Fruit fly (Drosophila melanogaster): Measurements from ENCODE around the gene RhoGAP100F.
A peak's percentile ranks its signal among the peaks of the same experiment; 100 is the strongest.

RhoGAP100F gene

DNA sequence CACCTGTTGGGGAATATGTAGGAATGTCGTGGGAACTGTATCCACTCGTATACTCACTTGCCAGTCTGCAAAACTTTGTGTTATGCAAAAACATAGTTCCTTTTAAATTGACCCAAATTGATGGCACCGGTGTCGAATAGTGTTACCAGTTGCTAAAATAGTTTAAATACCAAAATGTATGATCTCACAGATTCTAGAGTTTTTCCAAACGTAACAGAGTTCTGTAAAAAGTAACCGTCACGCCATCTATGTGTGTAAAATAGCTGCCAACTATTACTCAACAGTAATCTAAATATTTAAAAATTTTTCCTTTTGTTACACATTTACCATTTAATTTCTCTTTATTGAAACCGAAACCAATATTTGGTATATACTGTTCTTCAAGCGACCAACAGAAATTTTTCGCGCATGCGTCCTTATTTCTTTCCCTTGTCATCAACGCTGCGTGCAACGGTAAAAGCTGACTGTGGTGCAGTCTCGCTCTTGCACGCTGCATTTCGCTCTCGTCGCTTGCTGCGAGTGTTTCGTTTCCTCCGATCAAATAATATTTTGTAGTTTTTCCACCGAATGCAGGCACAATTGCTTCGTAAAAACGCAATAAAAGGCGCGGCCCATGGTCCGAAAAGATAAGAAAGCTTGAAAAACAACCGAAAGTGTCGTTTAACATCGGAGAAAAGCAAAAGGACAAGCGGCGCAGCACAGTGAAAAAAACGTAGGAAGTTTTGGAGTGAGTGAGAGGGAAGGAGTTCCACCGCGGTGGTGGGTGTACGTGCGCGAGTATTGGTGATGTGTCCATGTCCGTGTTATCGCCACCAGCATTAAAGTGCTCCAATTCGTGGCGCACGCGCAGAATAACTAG is at the start of gene RhoGAP100F, which contains the start of gene FeCH:
Gene RhoGAP100F, plus strand, starts transcription at position 493 of the 859 bp plus-strand sequence.
Gene FeCH, minus strand, starts transcription at position 180 of the 859 bp plus-strand sequence.
- no peak for TF ChIP-seq CG17801 (GFP tag; optimal IDR thresholded peaks at IDR 0.05; ENCODE audit: partially characterized antibody)

dm6 chr3R:31762672-31763071 is 49.7 kb upstream of the RhoGAP100F start:
- no peak for TF ChIP-seq CG17801 (GFP tag; optimal IDR thresholded peaks at IDR 0.05; ENCODE audit: partially characterized antibody)

- TF ChIP-seq CG17801 (GFP tag; optimal IDR thresholded peaks at IDR 0.05; ENCODE audit: partially characterized antibody): no peak
Observed at dm6 chr3R:31764672-31765071, 47.7 kb upstream of the RhoGAP100F start, which contains the start of gene CG2150. TSS of gene CG2150 (minus strand) at chr3R:31764772.

- TF ChIP-seq CG17801 (GFP tag; optimal IDR thresholded peaks at IDR 0.05; ENCODE audit: partially characterized antibody): no peak
Observed at dm6 chr3R:31765145-31765544, 47.3 kb upstream of the RhoGAP100F start.

dm6 chr3R:31767528-31767927 is 44.9 kb upstream of the RhoGAP100F start:
- TF ChIP-seq CG17801 (GFP tag; optimal IDR thresholded peaks at IDR 0.05; ENCODE audit: partially characterized antibody): no peak

DNA sequence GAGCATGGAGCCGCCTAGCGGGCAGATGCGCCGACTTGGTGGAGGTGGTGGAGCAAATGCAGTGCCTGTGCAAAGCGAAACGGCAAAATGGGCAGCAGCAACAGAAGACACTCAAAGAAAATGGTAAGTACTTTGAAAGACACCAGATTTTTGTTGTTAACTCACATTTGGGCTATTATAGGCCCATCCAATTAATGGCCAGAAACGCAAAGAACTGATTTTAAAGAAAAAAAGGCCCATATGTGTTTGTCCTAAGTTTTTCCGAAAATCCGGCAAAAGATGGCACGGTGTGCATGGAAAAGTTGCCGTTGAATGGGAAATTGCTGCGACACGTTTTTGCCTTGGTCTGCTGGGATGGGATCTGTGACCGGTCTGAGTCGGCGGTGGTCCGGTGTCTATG is 44.2 kb upstream of the RhoGAP100F start:
- TF ChIP-seq CG17801 (GFP tag; optimal IDR thresholded peaks at IDR 0.05; ENCODE audit: partially characterized antibody): no peak

DNA sequence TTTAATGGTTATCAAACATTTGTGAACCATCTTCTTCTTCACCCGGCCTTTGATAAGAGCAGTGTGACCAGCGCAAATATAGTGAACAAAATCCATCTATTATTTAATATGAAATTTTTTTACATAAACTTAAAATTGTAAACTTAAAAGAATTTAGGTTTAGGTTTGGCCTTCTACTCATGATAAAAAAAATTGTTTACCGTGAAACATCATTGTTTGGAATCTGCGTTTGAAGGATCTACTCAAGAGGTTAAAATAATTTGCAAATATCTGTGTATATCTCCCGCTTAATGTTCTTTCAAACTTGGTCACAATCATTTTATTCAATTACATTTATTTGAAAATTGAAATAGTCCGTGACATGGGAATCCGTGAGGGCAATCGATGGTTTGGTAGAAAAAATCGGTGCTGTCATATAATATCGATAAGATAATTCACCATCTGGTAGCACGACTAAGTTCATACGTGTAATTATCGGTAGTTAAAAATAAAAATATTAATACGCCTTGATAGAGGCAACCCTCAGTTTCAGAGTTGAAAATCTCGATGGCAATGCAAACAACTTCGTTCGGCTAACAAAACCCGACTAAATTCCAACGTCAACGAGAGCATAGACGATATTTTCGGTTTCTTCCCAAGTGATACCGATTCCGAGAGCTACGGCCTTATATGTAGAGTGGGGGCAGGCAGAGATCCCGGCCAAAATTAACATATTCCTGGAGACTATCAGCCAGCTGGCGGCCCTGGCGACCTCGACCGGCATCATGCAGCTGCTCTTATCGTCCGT is 40.4 kb upstream of the RhoGAP100F start, which contains the start of the genes betaGlu and sip3:
Gene betaGlu, minus strand, starts transcription at position 59 of the 787 bp plus-strand sequence.
Gene sip3, plus strand, starts transcription at position 430 of the 787 bp plus-strand sequence.
- peak; percentile 6 for TF ChIP-seq CG17801 (GFP tag; optimal IDR thresholded peaks at IDR 0.05; ENCODE audit: partially characterized antibody)

DNA sequence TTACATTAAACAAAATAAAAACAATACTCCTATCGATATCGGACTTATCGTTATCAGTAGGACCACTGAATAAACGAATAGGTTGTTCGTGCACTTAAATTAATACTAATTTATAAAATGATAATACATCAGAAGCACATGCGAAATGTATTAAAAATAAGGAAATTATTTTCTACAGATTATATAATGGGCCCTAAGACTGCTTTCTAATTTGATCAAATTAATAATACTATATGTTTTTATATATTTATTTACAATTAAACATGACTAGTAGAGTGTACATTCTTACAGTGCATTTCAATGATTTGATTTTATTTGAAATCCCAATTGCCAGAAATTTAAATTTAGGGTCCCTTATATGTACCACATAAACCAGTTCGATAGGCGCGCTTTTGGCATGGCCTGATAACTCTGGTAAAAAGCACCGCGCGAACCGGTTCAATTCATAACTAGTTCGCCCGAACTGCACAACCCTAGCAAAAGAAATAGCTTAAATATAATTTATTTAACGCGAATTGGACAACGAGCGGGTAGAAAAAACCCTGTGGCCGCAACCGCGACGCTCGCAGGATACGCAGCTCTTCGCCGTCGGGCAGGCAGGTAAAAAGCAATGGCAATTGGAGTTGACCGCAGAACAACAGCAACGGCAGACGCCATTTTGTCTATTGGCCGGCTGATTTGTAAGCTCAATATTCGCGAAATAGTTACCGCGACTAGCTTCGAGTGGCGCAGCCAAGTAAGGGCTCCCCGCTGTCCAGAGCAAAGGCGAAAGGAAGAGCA is 35.6 kb upstream of the RhoGAP100F start, which contains the start of the genes CG2126 and faf:
Gene CG2126, minus strand, starts transcription at position 70 of the 780 bp plus-strand sequence.
Gene faf, plus strand, starts transcription at position 438 of the 780 bp plus-strand sequence.
- peak; percentile 75 for TF ChIP-seq CG17801 (GFP tag; optimal IDR thresholded peaks at IDR 0.05; ENCODE audit: partially characterized antibody)

DNA sequence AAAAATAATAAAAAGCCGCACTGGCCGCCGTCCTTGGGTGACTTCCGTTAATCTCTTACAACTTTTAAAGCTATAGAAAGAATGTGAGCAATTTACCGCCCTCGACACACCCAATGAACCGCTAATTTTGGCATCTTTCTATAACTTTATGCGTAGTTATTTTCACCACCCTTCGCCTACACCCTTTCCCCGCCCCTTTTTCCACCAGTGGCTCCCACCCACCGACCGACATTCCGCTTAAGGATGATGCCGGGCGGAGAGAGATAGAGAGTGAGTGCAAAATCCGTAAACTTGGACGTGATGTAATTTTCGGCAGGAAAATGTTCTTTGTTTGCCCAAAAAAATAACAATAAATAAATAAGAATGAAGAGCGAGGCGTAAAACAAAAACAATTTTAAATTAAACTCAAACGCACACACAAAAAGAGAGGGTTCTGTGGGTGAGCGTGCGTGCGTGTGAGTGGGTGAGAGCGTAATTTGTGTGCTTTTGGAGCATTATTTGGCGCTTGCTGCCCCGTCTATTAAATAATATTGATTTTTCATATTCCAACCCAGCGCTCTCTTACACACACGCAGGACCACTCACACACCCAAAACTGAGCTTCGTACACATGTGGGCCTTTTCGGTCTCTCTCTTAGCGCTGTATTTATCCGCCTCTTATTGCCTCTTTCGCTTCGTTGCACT is 34.8 kb upstream of the RhoGAP100F start:
- no peak for TF ChIP-seq CG17801 (GFP tag; optimal IDR thresholded peaks at IDR 0.05; ENCODE audit: partially characterized antibody)

DNA sequence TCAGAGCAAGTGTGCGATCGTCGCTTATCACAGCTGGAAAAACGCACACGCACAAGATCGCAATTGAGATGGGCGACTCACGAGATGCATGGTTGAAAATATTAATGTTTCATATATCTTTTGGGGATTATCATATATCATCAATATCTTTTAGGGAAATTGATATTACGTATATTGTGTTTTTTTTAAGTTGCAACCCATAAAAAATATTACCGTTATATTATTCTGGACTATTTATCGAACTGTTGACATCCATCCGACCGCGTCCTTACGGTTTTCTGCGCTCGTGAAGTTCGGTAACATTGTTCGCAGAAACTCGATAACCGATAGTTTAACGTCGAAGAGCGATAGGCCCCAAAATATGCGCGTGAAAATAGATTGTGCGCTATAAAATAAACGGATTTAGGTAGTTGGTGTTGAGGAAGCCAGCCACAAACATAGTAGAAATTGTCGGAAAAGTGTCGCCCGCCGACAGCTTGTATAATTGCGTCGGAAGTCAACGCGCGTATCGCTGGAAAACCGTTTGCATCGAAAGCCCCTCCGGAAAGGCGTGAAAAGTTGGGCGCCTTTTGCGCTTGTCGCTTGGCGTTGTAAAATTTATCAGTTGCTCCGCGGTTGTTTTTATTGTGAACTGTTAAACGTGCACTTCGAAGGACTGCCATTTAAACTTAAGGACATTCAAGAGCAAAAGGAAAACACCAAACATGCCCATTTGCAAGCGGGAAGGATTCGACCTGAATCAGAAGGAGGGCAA is 18.6 kb upstream of the RhoGAP100F start, which contains the start of the genes Mccc1 and Acf:
Gene Mccc1, minus strand, starts transcription at position 244 of the 754 bp plus-strand sequence.
Gene Acf, plus strand, starts transcription at position 318 of the 754 bp plus-strand sequence.
- peak; percentile 55 for TF ChIP-seq CG17801 (GFP tag; optimal IDR thresholded peaks at IDR 0.05; ENCODE audit: partially characterized antibody)

DNA sequence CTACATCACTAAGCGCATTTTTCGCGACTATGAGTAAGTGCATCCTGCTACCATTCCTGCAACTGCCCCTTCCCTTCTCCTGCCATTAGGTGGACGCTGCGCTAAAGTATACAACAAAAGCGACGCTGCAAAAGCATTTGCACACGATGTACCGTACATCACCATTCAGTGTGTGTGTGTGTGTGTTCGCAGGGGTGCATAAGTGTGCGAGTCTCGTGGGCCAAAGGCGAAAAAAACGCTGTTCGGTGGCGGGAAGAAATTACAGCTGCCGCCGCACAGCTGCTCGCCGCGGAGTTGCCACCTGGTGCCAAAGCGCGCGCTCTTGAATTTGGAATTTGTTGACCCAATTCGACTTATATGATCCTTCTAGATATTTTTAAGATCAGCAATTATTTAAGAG is 18.0 kb upstream of the RhoGAP100F start:
- TF ChIP-seq CG17801 (GFP tag; optimal IDR thresholded peaks at IDR 0.05; ENCODE audit: partially characterized antibody): peak; percentile 52

- TF ChIP-seq CG17801 (GFP tag; optimal IDR thresholded peaks at IDR 0.05; ENCODE audit: partially characterized antibody): no peak
Observed at dm6 chr3R:31800663-31801062, 11.7 kb upstream of the RhoGAP100F start, which contains the start of gene Ir100a. TSS of gene Ir100a (plus strand) at chr3R:31800963.

- TF ChIP-seq CG17801 (GFP tag; optimal IDR thresholded peaks at IDR 0.05; ENCODE audit: partially characterized antibody): peak; percentile 19
Observed at dm6 chr3R:31805228-31805738, 7.1 kb upstream of the RhoGAP100F start, which contains the start of the genes CG42233 and CG1971. TSS of gene CG42233 (minus strand) at chr3R:31805278. TSS of gene CG1971 (plus strand) at chr3R:31805468.

All from ovary, adult (tissue).